Worm (Caenorhabditis elegans): ENCODE results near the gene lgc-52.
A peak's percentile ranks its signal among the peaks of the same experiment; 100 is the strongest.

Gene lgc-52

ce11 chrIV:15289508-15289907 lies 53.6 kb downstream of the lgc-52 start:
- TF ChIP-seq ZK546.5 (tag; optimal IDR thresholded peaks at IDR 0.05) (no peak), nhr-23 (tag; optimal IDR thresholded peaks at IDR 0.05) (no peak), lin-13 (GFP tag; optimal IDR thresholded peaks at IDR 0.05) (peak; percentile 6), ceh-82 (tag; optimal IDR thresholded peaks at IDR 0.05) (no peak), lin-11 (tag; optimal IDR thresholded peaks at IDR 0.05) (no peak), nhr-12 (tag; optimal IDR thresholded peaks at IDR 0.05) (no peak), F13H6.1 (tag; optimal IDR thresholded peaks at IDR 0.05) (peak; percentile 13), gmeb-1 (tag; optimal IDR thresholded peaks at IDR 0.05) (peak; percentile 3)

DNA sequence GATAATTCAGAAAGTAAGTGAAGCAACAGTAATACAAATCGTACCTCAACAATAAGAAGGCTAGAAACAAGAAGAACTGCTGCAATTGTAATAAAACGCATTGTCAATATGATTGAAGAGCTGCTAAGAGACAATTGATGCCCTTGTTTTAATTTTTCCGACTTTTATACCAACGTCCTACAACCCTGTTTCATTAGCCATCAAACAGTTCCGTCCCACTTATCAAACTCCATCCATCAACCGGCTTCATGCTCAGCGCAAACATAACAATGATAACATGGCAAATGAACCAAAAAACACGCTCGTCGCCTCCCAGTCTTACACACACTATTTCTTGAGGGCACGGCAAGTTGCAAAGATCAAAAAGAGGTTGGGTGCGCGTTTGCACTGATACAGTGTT lies 55.2 kb downstream of the lgc-52 start, which contains the start of gene pqn-90:
Gene pqn-90 (minus strand): TSS at position 101 of the 400 bp plus-strand sequence.
- no peak for TF ChIP-seq unc-62 (GFP tag; optimal IDR thresholded peaks at IDR 0.05)

- TF ChIP-seq zag-1 (tag; optimal IDR thresholded peaks at IDR 0.05) (no peak), snpc-4 (tag; optimal IDR thresholded peaks at IDR 0.05) (no peak)
These were observed 55.7 kb downstream of the lgc-52 start, which contains the start of gene pqn-91 for ce11 chrIV:15291607-15292006. pqn-91 (plus strand) TSS chrIV:15291907.
